Worm (Caenorhabditis elegans) whole organism, mixed stage, embryonic: ENCODE results near the gene nhr-142.

ENCODE experiments used
- blmp-1 ChIP-seq: fragments of 150-350 bp; optimal IDR thresholded peaks from 2 replicates; lab custom pipeline; 2014; ENCODE audit warnings: missing biosample characterization, missing genetic modification characterization
- elt-1 ChIP-seq: sonication (generic microtip); optimal IDR thresholded peaks from 2 replicates; lab custom pipeline; 2017; ENCODE audit warnings: missing genetic modification characterization, mild to moderate bottlenecking, missing compliant biosample characterization, antibody characterized with exemption, moderate library complexity, borderline replicate concordance; ENCODE audit not compliant: insufficient read depth
- elt-3 ChIP-seq: fragments of 150-350 bp; optimal IDR thresholded peaks from 2 replicates; lab custom pipeline; 2014; ENCODE audit warnings: missing biosample characterization, missing genetic modification characterization
- nhr-76 ChIP-seq: sonication (generic microtip); optimal IDR thresholded peaks from 2 replicates; lab custom pipeline; 2017; ENCODE audit warnings: missing biosample characterization, missing genetic modification characterization
- pha-4 ChIP-seq: fragments of 150-350 bp; optimal IDR thresholded peaks from 2 replicates; lab custom pipeline; 2018; ENCODE audit warnings: missing biosample characterization, missing genetic modification reagents, missing genetic modification characterization
- zip-8 ChIP-seq: fragments of 150-350 bp; optimal IDR thresholded peaks from 2 replicates; lab custom pipeline; 2014; ENCODE audit warnings: missing biosample characterization, missing genetic modification characterization
- ztf-11 ChIP-seq: fragments of 150-350 bp; optimal IDR thresholded peaks from 2 replicates; lab custom pipeline; 2014; ENCODE audit warnings: missing biosample characterization, missing genetic modification characterization

DNA sequence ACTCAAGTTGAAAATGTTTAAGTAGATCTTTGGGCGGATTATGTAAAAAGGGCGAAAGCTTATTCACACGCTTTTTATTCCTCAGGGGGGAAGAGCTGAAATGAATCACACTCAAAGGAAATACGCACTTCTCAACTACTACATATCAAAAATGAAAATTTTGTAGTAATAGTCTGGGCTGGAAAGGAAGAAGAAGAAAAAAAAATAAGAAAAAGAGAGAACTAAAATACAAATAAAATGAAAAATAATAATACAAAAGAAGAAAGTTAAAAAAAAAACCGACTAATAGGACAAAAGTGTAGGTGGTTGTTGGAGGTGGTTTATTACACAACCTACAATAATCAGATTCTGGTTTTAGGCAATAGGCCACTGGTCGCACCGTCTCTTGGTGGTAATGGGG, 54.3 kb downstream of the nhr-142 start, which contains the start of gene K09H11.6:
- TF ChIP-seq pha-4 (tag; lab: Kevin White, UChicago) (no peak), elt-3 (tag; lab: Kevin White, UChicago) (no peak), blmp-1 (tag; lab: Kevin White, UChicago) (no peak), elt-1 (no peak), zip-8 (tag; lab: Kevin White, UChicago) (no peak), nhr-76 (tag; lab: Kevin White, UChicago) (no peak), ztf-11 (tag; lab: Kevin White, UChicago) (no peak)
